Fruit fly (Drosophila melanogaster) whole organism, embryonic: ENCODE data around the gene CG33172.

ENCODE experiments used
- Atf-2 ChIP-seq: fragments of 200-800 bp; sonication (Bioruptor generic); optimal IDR thresholded peaks from 2 replicates; lab custom pipeline; 2016; ENCODE audit warnings: missing biosample characterization, missing genetic modification characterization
- CG10209 ChIP-seq: fragments of 200-800 bp; sonication (Bioruptor generic); optimal IDR thresholded peaks from 3 replicates; lab custom pipeline; 2017; ENCODE audit warnings: missing biosample characterization, mild to moderate bottlenecking, missing genetic modification characterization, missing genetic modification reagents
- CG10274 ChIP-seq: fragments of 200-800 bp; sonication (Bioruptor generic); optimal IDR thresholded peaks from 3 replicates; lab custom pipeline; 2017; ENCODE audit warnings: missing biosample characterization, mild to moderate bottlenecking, missing genetic modification characterization
- CG10959 ChIP-seq: fragments of 200-800 bp; sonication (Bioruptor generic); IDR thresholded peaks from 2 replicates; pipeline ENCODE4 v1.3.6; 2022; ENCODE audit warnings: missing biosample characterization, missing genetic modification characterization
- CG11085 ChIP-seq: fragments of 200-800 bp; sonication (Bioruptor generic); IDR thresholded peaks from 2 replicates; pipeline ENCODE4 v1.3.6; 2022; ENCODE audit warnings: missing biosample characterization, missing genetic modification characterization
- CG11398 ChIP-seq: fragments of 200-800 bp; sonication (Bioruptor generic); optimal IDR thresholded peaks from 2 replicates; lab custom pipeline; 2016; ENCODE audit warnings: missing biosample characterization, missing genetic modification characterization
- CG11696 ChIP-seq: fragments of 200-800 bp; sonication (Bioruptor generic); IDR thresholded peaks from 2 replicates; pipeline ENCODE4 v1.3.6; 2022; ENCODE audit warnings: missing biosample characterization, missing genetic modification characterization
- CG13296 ChIP-seq: fragments of 200-800 bp; sonication (Bioruptor generic); optimal IDR thresholded peaks from 3 replicates; lab custom pipeline; 2018; ENCODE audit warnings: missing biosample characterization, mild to moderate bottlenecking, missing genetic modification characterization
- CG13424 ChIP-seq: fragments of 200-800 bp; sonication (Bioruptor generic); optimal IDR thresholded peaks from 2 replicates; lab custom pipeline; 2019; ENCODE audit warnings: missing biosample characterization, mild to moderate bottlenecking, missing genetic modification characterization, moderate library complexity
- CG13894 ChIP-seq: fragments of 200-800 bp; sonication (Bioruptor generic); optimal IDR thresholded peaks from 3 replicates; lab custom pipeline; 2018; ENCODE audit warnings: missing biosample characterization, mild to moderate bottlenecking, missing genetic modification characterization, moderate library complexity
- CG17186 ChIP-seq: fragments of 200-800 bp; sonication (Bioruptor generic); optimal IDR thresholded peaks from 3 replicates; lab custom pipeline; 2017; ENCODE audit warnings: missing biosample characterization, missing genetic modification reagents, missing genetic modification characterization
- CG17361 ChIP-seq: fragments of 200-800 bp; sonication (Bioruptor generic); IDR thresholded peaks from 3 replicates; pipeline ENCODE4 v1.3.6; 2022; ENCODE audit warnings: missing biosample characterization, missing genetic modification characterization
- CG17802 ChIP-seq: fragments of 200-800 bp; sonication (Bioruptor generic); optimal IDR thresholded peaks from 2 replicates; lab custom pipeline; 2018; ENCODE audit warnings: missing biosample characterization, mild to moderate bottlenecking, missing genetic modification characterization, moderate library complexity
- CG18599 ChIP-seq: fragments of 200-800 bp; sonication (Bioruptor generic); optimal IDR thresholded peaks from 3 replicates; lab custom pipeline; 2017; ENCODE audit warnings: missing biosample characterization, missing genetic modification characterization, mild to moderate bottlenecking, moderate library complexity, missing genetic modification reagents
- CG30403 ChIP-seq: fragments of 200-800 bp; sonication (Bioruptor generic); optimal IDR thresholded peaks from 3 replicates; lab custom pipeline; 2016; ENCODE audit warnings: missing biosample characterization, missing genetic modification characterization
- CG3065 ChIP-seq: fragments of 200-800 bp; sonication (Bioruptor generic); optimal IDR thresholded peaks from 2 replicates; lab custom pipeline; 2016; ENCODE audit warnings: missing biosample characterization, missing genetic modification characterization
- CG31224 ChIP-seq: fragments of 200-800 bp; sonication (Bioruptor generic); IDR thresholded peaks from 2 replicates; pipeline ENCODE4 v1.3.6; 2022; ENCODE audit warnings: missing biosample characterization, missing genetic modification characterization
- CG4707 ChIP-seq: fragments of 200-800 bp; sonication (Bioruptor generic); optimal IDR thresholded peaks from 2 replicates; lab custom pipeline; 2018; ENCODE audit warnings: missing biosample characterization, mild to moderate bottlenecking, missing genetic modification characterization, moderate library complexity
- CG4730 ChIP-seq: fragments of 200-800 bp; sonication (Bioruptor generic); IDR thresholded peaks from 2 replicates; pipeline ENCODE4 v1.3.6; 2022; ENCODE audit warnings: missing biosample characterization, missing genetic modification characterization
- CG8765 ChIP-seq: fragments of 200-800 bp; sonication (Bioruptor generic); IDR thresholded peaks from 2 replicates; pipeline ENCODE4 v1.3.6; 2022; ENCODE audit warnings: missing biosample characterization, missing genetic modification characterization
- CG9609 ChIP-seq: fragments of 200-800 bp; sonication (Bioruptor generic); optimal IDR thresholded peaks from 3 replicates; lab custom pipeline; 2016; ENCODE audit warnings: missing biosample characterization, missing genetic modification characterization
- Ets97D ChIP-seq: fragments of 200-800 bp; sonication (Bioruptor generic); optimal IDR thresholded peaks from 3 replicates; lab custom pipeline; 2016; ENCODE audit warnings: missing biosample characterization, missing genetic modification characterization
- GATAe ChIP-seq: fragments of 200-800 bp; sonication (Bioruptor generic); conservative IDR thresholded peaks from 2 replicates; pipeline ENCODE4 v1.3.6; 2022; ENCODE audit warnings: missing biosample characterization, missing genetic modification characterization
- Jarid2 ChIP-seq: fragments of 200-800 bp; sonication (Bioruptor generic); optimal IDR thresholded peaks from 3 replicates; lab custom pipeline; 2017; ENCODE audit warnings: mild to moderate bottlenecking, missing biosample characterization, missing genetic modification reagents, missing genetic modification characterization
- Mrtf ChIP-seq: fragments of 200-800 bp; sonication (Bioruptor generic); IDR thresholded peaks from 3 replicates; pipeline ENCODE4 v1.3.6; 2022; ENCODE audit warnings: missing biosample characterization, missing genetic modification characterization
- Optix ChIP-seq: fragments of 200-800 bp; sonication (Bioruptor generic); IDR thresholded peaks from 3 replicates; pipeline ENCODE4 v1.3.6; 2022; ENCODE audit warnings: missing biosample characterization, missing genetic modification characterization
- Spps ChIP-seq: fragments of 200-800 bp; sonication (Bioruptor generic); optimal IDR thresholded peaks from 2 replicates; lab custom pipeline; 2018; ENCODE audit warnings: missing biosample characterization, mild to moderate bottlenecking, missing genetic modification characterization
- ac ChIP-seq: fragments of 200-800 bp; sonication (Bioruptor generic); optimal IDR thresholded peaks from 3 replicates; lab custom pipeline; 2017; ENCODE audit warnings: missing biosample characterization, mild to moderate bottlenecking, missing genetic modification characterization
- ato ChIP-seq: fragments of 200-800 bp; sonication (Bioruptor generic); IDR thresholded peaks from 2 replicates; pipeline ENCODE4 v1.3.6; 2022; ENCODE audit warnings: missing biosample characterization, missing genetic modification characterization; ENCODE audit not compliant: partially characterized antibody
- bab2 ChIP-seq: fragments of 200-800 bp; sonication (Bioruptor generic); optimal IDR thresholded peaks from 2 replicates; lab custom pipeline; 2016; ENCODE audit warnings: missing biosample characterization, missing genetic modification characterization
- br ChIP-seq: fragments of >200 bp; optimal IDR thresholded peaks from 2 replicates; lab custom pipeline; 2017
- dm ChIP-seq: fragments of 200-800 bp; sonication (Bioruptor generic); optimal IDR thresholded peaks from 3 replicates; lab custom pipeline; 2016; ENCODE audit warnings: missing biosample characterization, missing genetic modification characterization
- esg ChIP-seq: fragments of 200-800 bp; sonication (Bioruptor generic); conservative IDR thresholded peaks from 2 replicates; pipeline ENCODE4 v1.3.6; 2022; ENCODE audit warnings: missing biosample characterization, missing genetic modification characterization
- exex ChIP-seq: fragments of 200-800 bp; sonication (Bioruptor generic); optimal IDR thresholded peaks from 4 replicates; lab custom pipeline; 2018; ENCODE audit warnings: missing biosample characterization, mild to moderate bottlenecking, missing genetic modification characterization, moderate library complexity
- fd96Cb ChIP-seq: fragments of 200-800 bp; sonication (Bioruptor generic); optimal IDR thresholded peaks from 2 replicates; lab custom pipeline; 2018; ENCODE audit warnings: missing biosample characterization, mild to moderate bottlenecking, missing genetic modification characterization, moderate library complexity
- fru ChIP-seq: fragments of >200 bp; optimal IDR thresholded peaks from 2 replicates; lab custom pipeline; 2017
- ham ChIP-seq: fragments of 200-800 bp; sonication (Bioruptor generic); IDR thresholded peaks from 2 replicates; pipeline ENCODE4 v1.3.6; 2022; ENCODE audit warnings: missing biosample characterization, missing genetic modification characterization
- lmd ChIP-seq: fragments of 200-800 bp; sonication (Bioruptor generic); IDR thresholded peaks from 2 replicates; pipeline ENCODE4 v1.3.6; 2022; ENCODE audit warnings: missing biosample characterization, missing genetic modification characterization
- luna ChIP-seq: fragments of 200-800 bp; sonication (Bioruptor generic); optimal IDR thresholded peaks from 2 replicates; lab custom pipeline; 2016; ENCODE audit warnings: missing biosample characterization, missing genetic modification characterization
- nmo ChIP-seq: fragments of 200-800 bp; sonication (Bioruptor generic); optimal IDR thresholded peaks from 2 replicates; lab custom pipeline; 2018; ENCODE audit warnings: missing biosample characterization, mild to moderate bottlenecking, missing genetic modification characterization, moderate library complexity
- onecut ChIP-seq: fragments of 200-800 bp; sonication (Bioruptor generic); IDR thresholded peaks from 2 replicates; pipeline ENCODE4 v1.3.6; 2022; ENCODE audit warnings: missing biosample characterization, missing genetic modification characterization
- pan ChIP-seq, 4 experiments: fragments of >200 bp in 3 of 4; fragments of 200-800 bp in 1 of 4; sonication (Bioruptor generic) in 1 of 4; optimal IDR thresholded peaks in 3 of 4; IDR thresholded peaks in 1 of 4; 2 replicates each; pipeline versions ENCODE4 v1.3.6 to Lab custom; 2017 to 2022; ENCODE audit warnings: missing biosample characterization in 2 of 4, missing genetic modification characterization in 2 of 4, mixed read lengths in 1 of 4
- pnt ChIP-seq: fragments of 200-800 bp; sonication (Bioruptor generic); optimal IDR thresholded peaks from 3 replicates; lab custom pipeline; 2016; ENCODE audit warnings: missing biosample characterization, missing genetic modification characterization
- sc ChIP-seq, 3 experiments: fragments of >200 bp in 2 of 3; fragments of 200-800 bp in 1 of 3; sonication (Bioruptor generic) in 1 of 3; optimal IDR thresholded peaks; 2 replicates in 2 of 3; 3 replicates in 1 of 3; lab custom pipeline; 2017; ENCODE audit warnings: mild to moderate bottlenecking in 1 of 3, missing biosample characterization in 1 of 3, missing genetic modification characterization in 1 of 3, missing genetic modification reagents in 1 of 3
- scrt ChIP-seq: fragments of 200-800 bp; sonication (Bioruptor generic); optimal IDR thresholded peaks from 2 replicates; lab custom pipeline; 2018; ENCODE audit warnings: missing biosample characterization, mild to moderate bottlenecking, missing genetic modification characterization, moderate library complexity
- slbo ChIP-seq: fragments of 200-800 bp; sonication (Bioruptor generic); IDR thresholded peaks from 2 replicates; pipeline ENCODE4 v1.3.6; 2022; ENCODE audit warnings: missing biosample characterization, missing genetic modification characterization
- slou ChIP-seq: fragments of 200-800 bp; sonication (Bioruptor generic); optimal IDR thresholded peaks from 3 replicates; lab custom pipeline; 2016; ENCODE audit warnings: missing biosample characterization, missing genetic modification characterization
- so ChIP-seq: fragments of 200-800 bp; sonication (Bioruptor generic); IDR thresholded peaks from 3 replicates; pipeline ENCODE4 v1.3.6; 2022; ENCODE audit warnings: missing biosample characterization, missing genetic modification characterization
- trh ChIP-seq: fragments of 200-800 bp; sonication (Bioruptor generic); optimal IDR thresholded peaks from 2 replicates; lab custom pipeline; 2016; ENCODE audit warnings: missing biosample characterization, missing genetic modification characterization
- wek ChIP-seq: fragments of 200-800 bp; sonication (Bioruptor generic); optimal IDR thresholded peaks from 3 replicates; lab custom pipeline; 2018; ENCODE audit warnings: missing biosample characterization, mild to moderate bottlenecking, missing genetic modification characterization, moderate library complexity

Gene CG33172

dm6 chrX:15802880-15803650 lies 33.6 kb downstream of the CG33172 start (continued):
- TF ChIP-seq CG10959 (GFP tag; lab: Robert Waterston, UW) (no peak), so (GFP tag; lab: Robert Waterston, UW) (no peak), CG4707 (GFP tag; lab: Kevin White, UChicago) (peak; percentile 94), trh (GFP tag; lab: Kevin White, UChicago) (no peak), CG13296 (GFP tag; lab: Kevin White, UChicago) (peak; percentile 32), Spps (tag; lab: Kevin White, UChicago) (no peak), bab2 (GFP tag; lab: Kevin White, UChicago) (no peak), CG13894 (tag; lab: Kevin White, UChicago) (peak; percentile 46), CG17186 (GFP tag; lab: Kevin White, UChicago) (no peak), pan (optimal IDR thresholded peaks at IDR 0.05; lab: Kevin White, UChicago) (no peak), pan (GFP tag; optimal IDR thresholded peaks at IDR 0.05 in 1 of 2, IDR thresholded peaks at IDR 0.05 in 1 of 2) (no peak), CG17802 (tag; lab: Kevin White, UChicago) (peak; percentile 53), CG3065 (GFP tag; lab: Kevin White, UChicago) (no peak), wek (GFP tag; lab: Kevin White, UChicago) (no peak), Optix (GFP tag; lab: Robert Waterston, UW) (no peak), slou (GFP tag; lab: Kevin White, UChicago) (no peak), CG13424 (peak; percentile 34), ac (GFP tag; lab: Kevin White, UChicago) (no peak), Ets97D (GFP tag; lab: Kevin White, UChicago) (no peak), Atf-2 (GFP tag; lab: Kevin White, UChicago) (no peak), CG30403 (peak; percentile 10), CG8765 (no peak), CG17361 (GFP tag; lab: Robert Waterston, UW) (no peak), CG4730 (GFP tag; lab: Robert Waterston, UW) (no peak), pnt (GFP tag; lab: Kevin White, UChicago) (no peak), luna (no peak), esg (GFP tag; lab: Robert Waterston, UW) (no peak), CG11696 (GFP tag; lab: Robert Waterston, UW) (no peak), CG18599 (GFP tag; lab: Kevin White, UChicago) (peak; percentile 33), scrt (GFP tag; lab: Kevin White, UChicago) (peak; percentile 14), nmo (GFP tag; lab: Kevin White, UChicago) (peak; percentile 22), CG9609 (GFP tag; lab: Kevin White, UChicago) (no peak), lmd (GFP tag; lab: Robert Waterston, UW) (no peak), Jarid2 (GFP tag; lab: Kevin White, UChicago) (no peak), slbo (GFP tag; lab: Robert Waterston, UW) (peak; percentile 41), CG31224 (GFP tag; lab: Robert Waterston, UW) (no peak), onecut (GFP tag; lab: Robert Waterston, UW) (no peak), ham (no peak), CG10274 (GFP tag; lab: Kevin White, UChicago) (no peak), Mrtf (GFP tag; lab: Robert Waterston, UW) (no peak), sc (optimal IDR thresholded peaks at IDR 0.05; lab: Kevin White, UChicago) (no peak), sc (GFP tag; optimal IDR thresholded peaks at IDR 0.05; lab: Kevin White, UChicago) (no peak), CG11398 (GFP tag; lab: Kevin White, UChicago) (no peak), CG10209 (GFP tag; lab: Kevin White, UChicago) (peak; percentile 5), exex (tag; lab: Kevin White, UChicago) (peak; percentile 27), GATAe (GFP tag; lab: Robert Waterston, UW) (no peak), ato (GFP tag; lab: Robert Waterston, UW) (peak; percentile 55), dm (no peak), fd96Cb (no peak), br (lab: Kevin White, UChicago) (no peak), CG11085 (no peak), fru (lab: Kevin White, UChicago) (no peak)
